Worm (Caenorhabditis elegans) whole organism, late embryonic: ENCODE data around the gene M163.1.

ENCODE experiments used
- T23F11.4 ChIP-seq: fragments of 200-800 bp; sonication (Bioruptor generic); optimal IDR thresholded peaks from 2 replicates; lab custom pipeline; 2018; ENCODE audit warnings: mild to moderate bottlenecking, missing genetic modification characterization, missing compliant biosample characterization
- ahr-1 ChIP-seq: sonication (generic microtip); optimal IDR thresholded peaks from 2 replicates; lab custom pipeline; 2016; ENCODE audit warnings: missing genetic modification characterization, missing compliant biosample characterization
- ceh-14 ChIP-seq: sonication (generic microtip); optimal IDR thresholded peaks from 2 replicates; lab custom pipeline; 2016; ENCODE audit warnings: missing genotype, missing genetic modification characterization, missing compliant biosample characterization
- ceh-18 ChIP-seq: sonication (generic microtip); optimal IDR thresholded peaks from 2 replicates; lab custom pipeline; 2016; ENCODE audit warnings: missing genetic modification characterization, missing compliant biosample characterization
- ceh-22 ChIP-seq: sonication (generic microtip); optimal IDR thresholded peaks from 2 replicates; lab custom pipeline; 2017; ENCODE audit warnings: missing biosample characterization, missing genetic modification characterization
- ceh-24 ChIP-seq: sonication (generic microtip); optimal IDR thresholded peaks from 2 replicates; lab custom pipeline; 2016; ENCODE audit warnings: mild to moderate bottlenecking, missing genetic modification characterization, missing compliant biosample characterization
- ceh-30 ChIP-seq: fragments of 150-350 bp; optimal IDR thresholded peaks from 2 replicates; lab custom pipeline; 2014; ENCODE audit warnings: missing biosample characterization, missing genetic modification characterization
- ceh-6 ChIP-seq: fragments of 200-800 bp; sonication (Bioruptor generic); optimal IDR thresholded peaks from 2 replicates; lab custom pipeline; 2018; ENCODE audit warnings: mild to moderate bottlenecking, missing genetic modification characterization, missing compliant biosample characterization
- ceh-9 ChIP-seq: sonication (generic microtip); optimal IDR thresholded peaks from 2 replicates; lab custom pipeline; 2016; ENCODE audit warnings: mild to moderate bottlenecking, missing genetic modification characterization, inconsistent platforms, missing compliant biosample characterization
- dmd-4 ChIP-seq: sonication (generic microtip); optimal IDR thresholded peaks from 2 replicates; lab custom pipeline; 2016; ENCODE audit warnings: borderline replicate concordance, missing genetic modification characterization, missing compliant biosample characterization
- dve-1 ChIP-seq: sonication (generic microtip); optimal IDR thresholded peaks from 2 replicates; lab custom pipeline; 2017; ENCODE audit warnings: antibody characterized with exemption, mild to moderate bottlenecking, missing genetic modification characterization, missing compliant biosample characterization
- elt-2 ChIP-seq: sonication (generic microtip); optimal IDR thresholded peaks from 2 replicates; lab custom pipeline; 2016; ENCODE audit warnings: missing genetic modification reagents, missing genetic modification characterization, missing compliant biosample characterization
- ets-4 ChIP-seq: sonication (generic microtip); optimal IDR thresholded peaks from 2 replicates; lab custom pipeline; 2016; ENCODE audit warnings: missing genetic modification characterization, missing compliant biosample characterization
- eyg-1 ChIP-seq: sonication (generic microtip); optimal IDR thresholded peaks from 2 replicates; lab custom pipeline; 2016; ENCODE audit warnings: missing genotype, missing genetic modification characterization, missing compliant biosample characterization
- hlh-30 ChIP-seq: sonication (generic microtip); optimal IDR thresholded peaks from 2 replicates; lab custom pipeline; 2017; ENCODE audit warnings: antibody characterized with exemption, missing genetic modification characterization, missing compliant biosample characterization; ENCODE audit not compliant: insufficient read depth
- lim-6 ChIP-seq: sonication (generic microtip); optimal IDR thresholded peaks from 2 replicates; lab custom pipeline; 2016; ENCODE audit warnings: missing genetic modification characterization, missing compliant biosample characterization
- madf-2 ChIP-seq: sonication (generic microtip); optimal IDR thresholded peaks from 2 replicates; lab custom pipeline; 2017; ENCODE audit warnings: missing genetic modification characterization, missing compliant biosample characterization
- nfya-1 ChIP-seq: sonication (generic microtip); optimal IDR thresholded peaks from 2 replicates; lab custom pipeline; 2017; ENCODE audit warnings: missing genetic modification characterization, mild to moderate bottlenecking, missing compliant biosample characterization, antibody characterized with exemption, moderate library complexity
- nhr-232 ChIP-seq: sonication (generic microtip); optimal IDR thresholded peaks from 2 replicates; lab custom pipeline; 2016; ENCODE audit warnings: missing genetic modification characterization, missing compliant biosample characterization
- pag-3 ChIP-seq: sonication (generic microtip); optimal IDR thresholded peaks from 2 replicates; lab custom pipeline; 2016; ENCODE audit warnings: missing compliant biosample characterization, missing genetic modification characterization, borderline replicate concordance
- pha-4 ChIP-seq: fragments of 150-350 bp; optimal IDR thresholded peaks from 2 replicates; lab custom pipeline; 2018; ENCODE audit warnings: missing biosample characterization, missing genetic modification reagents, missing genetic modification characterization
- pqm-1 ChIP-seq: sonication (generic microtip); optimal IDR thresholded peaks from 2 replicates; lab custom pipeline; 2016; ENCODE audit warnings: missing genetic modification characterization, missing compliant biosample characterization
- ref-2 ChIP-seq: sonication (generic microtip); optimal IDR thresholded peaks from 2 replicates; lab custom pipeline; 2016; ENCODE audit warnings: missing genetic modification characterization, missing compliant biosample characterization
- rnt-1 ChIP-seq: sonication (generic microtip); optimal IDR thresholded peaks from 2 replicates; lab custom pipeline; 2016; ENCODE audit warnings: missing genetic modification characterization, missing compliant biosample characterization
- tbx-2 ChIP-seq: sonication (generic microtip); optimal IDR thresholded peaks from 2 replicates; lab custom pipeline; 2016; ENCODE audit warnings: missing genetic modification characterization, missing compliant biosample characterization
- unc-42 ChIP-seq: sonication (generic microtip); optimal IDR thresholded peaks from 2 replicates; lab custom pipeline; 2016; ENCODE audit warnings: missing genotype, missing genetic modification characterization, missing compliant biosample characterization
- unc-55 ChIP-seq: sonication (generic microtip); optimal IDR thresholded peaks from 2 replicates; lab custom pipeline; 2017; ENCODE audit warnings: missing biosample characterization, missing genetic modification reagents, missing genetic modification characterization
- unc-86 ChIP-seq: sonication (generic microtip); optimal IDR thresholded peaks from 2 replicates; lab custom pipeline; 2016; ENCODE audit warnings: missing genetic modification characterization, missing compliant biosample characterization
- zip-5 ChIP-seq: sonication (generic microtip); optimal IDR thresholded peaks from 2 replicates; lab custom pipeline; 2016; ENCODE audit warnings: missing genetic modification characterization, missing compliant biosample characterization
- ztf-16 ChIP-seq: sonication (generic microtip); optimal IDR thresholded peaks from 2 replicates; lab custom pipeline; 2017; ENCODE audit warnings: missing genetic modification characterization, missing compliant biosample characterization

M163.1 gene

ce11 chrX:14505578-14506353, 2.1 kb upstream of the M163.1 start (continued):
- TF ChIP-seq ztf-16 (no peak), hlh-30 (no peak), unc-55 (GFP tag; lab: Kevin White, UChicago) (no peak), rnt-1 (tag; lab: Kevin White, UChicago) (no peak), lim-6 (tag; lab: Kevin White, UChicago) (no peak), nfya-1 (tag; lab: Kevin White, UChicago) (no peak)

DNA sequence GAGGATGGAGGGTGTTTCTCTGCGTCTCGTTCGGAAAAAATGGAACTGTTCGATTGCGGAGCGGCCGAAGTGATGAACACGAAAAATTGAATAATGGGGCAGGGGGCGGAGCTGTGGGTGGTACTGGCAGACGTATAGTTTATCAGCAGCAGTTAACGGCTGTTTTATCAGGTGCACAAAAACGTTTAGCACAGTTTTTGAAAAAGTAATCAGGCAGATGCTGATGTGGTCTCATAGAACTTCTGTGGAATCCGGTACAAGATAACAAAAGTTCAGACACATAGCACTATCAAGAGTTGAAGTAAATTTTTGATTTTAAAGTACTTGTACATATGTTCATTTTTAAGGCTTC, 903 bp upstream of the M163.1 start:
- TF ChIP-seq ref-2 (tag; lab: Kevin White, UChicago): peak; percentile 33
- TF ChIP-seq T23F11.4 (GFP tag; lab: Kevin White, UChicago): no peak
- no peak for TF ChIP-seq dmd-4 (tag; lab: Kevin White, UChicago)
- no peak for TF ChIP-seq ceh-14 (tag; lab: Kevin White, UChicago)
- TF ChIP-seq ceh-6: no peak
- TF ChIP-seq unc-55 (GFP tag; lab: Kevin White, UChicago): no peak
- TF ChIP-seq elt-2 (tag; lab: Kevin White, UChicago): peak; percentile 68
- no peak for TF ChIP-seq ets-4 (tag; lab: Kevin White, UChicago)
- no peak for TF ChIP-seq ceh-22 (tag; lab: Kevin White, UChicago)

DNA sequence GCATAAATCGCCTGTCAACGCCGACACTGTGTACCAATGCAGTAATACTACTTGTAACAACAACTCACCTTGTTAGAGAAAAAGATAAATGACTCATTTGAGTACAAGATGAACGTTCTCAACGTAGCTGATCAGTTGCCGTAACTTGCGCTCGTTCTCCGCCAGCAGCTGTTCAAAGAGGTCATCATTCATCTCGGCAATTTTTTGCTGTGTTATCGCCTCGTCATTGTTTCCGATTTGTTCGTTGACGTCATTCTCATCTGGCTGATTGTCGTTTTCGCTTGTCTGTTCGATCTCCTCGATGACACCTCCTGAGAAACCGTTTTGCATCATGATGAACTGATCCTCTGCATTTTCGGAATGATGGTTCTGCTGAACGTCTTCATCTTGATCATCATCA, 342 bp downstream of the M163.1 start:
- no peak for TF ChIP-seq madf-2
- TF ChIP-seq ahr-1 (tag; lab: Kevin White, UChicago): no peak
- peak; percentile 2 for TF ChIP-seq unc-55 (GFP tag; lab: Kevin White, UChicago)

- TF ChIP-seq unc-55 (GFP tag; lab: Kevin White, UChicago) (peak; percentile 19), elt-2 (tag; lab: Kevin White, UChicago) (peak; percentile 94), eyg-1 (tag; lab: Kevin White, UChicago) (no peak), ceh-30 (no peak), hlh-30 (peak; percentile 44)
- TF ChIP-seq, all 69 proteins: peak for 3
Measured at ce11 chrX:14502116-14502587, 1.5 kb downstream of the M163.1 start.

DNA sequence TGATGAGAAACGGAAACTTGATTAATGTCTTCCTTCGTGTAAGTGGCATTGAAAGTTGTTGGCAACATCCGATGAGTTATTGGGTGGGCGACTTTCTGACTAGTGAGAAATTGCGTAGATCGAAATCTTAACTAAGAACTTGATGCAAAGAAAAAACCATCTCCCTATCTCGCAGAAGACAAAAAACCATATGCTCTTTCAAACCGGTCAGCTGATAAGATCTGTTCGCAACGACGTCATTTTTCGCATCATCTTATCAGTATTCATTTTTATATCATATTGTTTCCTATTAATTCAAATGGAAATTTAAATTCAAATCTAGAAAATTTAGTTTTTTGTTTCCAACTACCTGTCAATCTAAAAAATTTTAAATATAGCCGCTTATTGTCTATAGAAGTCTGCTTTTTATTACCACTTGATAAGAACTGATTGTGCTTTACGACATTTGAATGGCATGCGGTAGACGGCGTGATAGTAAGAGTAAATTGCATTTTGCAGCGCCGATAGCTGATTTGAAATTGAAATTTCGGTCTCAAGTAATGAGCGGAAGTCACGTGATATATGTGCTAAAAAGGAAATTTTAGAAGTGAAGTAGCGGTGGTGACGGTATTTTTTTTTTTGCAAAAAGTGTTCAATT, 3.1 kb downstream of the M163.1 start:
- no peak for TF ChIP-seq unc-42 (tag; lab: Kevin White, UChicago)
- no peak for TF ChIP-seq dve-1 (tag; lab: Kevin White, UChicago)
- no peak for TF ChIP-seq pha-4 (tag; lab: Kevin White, UChicago)
- TF ChIP-seq nhr-232: no peak
- TF ChIP-seq ets-4 (tag; lab: Kevin White, UChicago): no peak
- no peak for TF ChIP-seq tbx-2 (tag; lab: Kevin White, UChicago)
- no peak for TF ChIP-seq ceh-24
- no peak for TF ChIP-seq pag-3 (tag; lab: Kevin White, UChicago)
- no peak for TF ChIP-seq zip-5 (tag; lab: Kevin White, UChicago)
- no peak for TF ChIP-seq eyg-1 (tag; lab: Kevin White, UChicago)
- TF ChIP-seq hlh-30: peak; percentile 35
- no peak for TF ChIP-seq ceh-9
- no peak for TF ChIP-seq ceh-18 (tag; lab: Kevin White, UChicago)
- TF ChIP-seq pqm-1 (tag; lab: Kevin White, UChicago): no peak
- TF ChIP-seq elt-2 (tag; lab: Kevin White, UChicago): peak; percentile 88
- TF ChIP-seq unc-86 (tag; lab: Kevin White, UChicago): no peak
